Fruit fly (Drosophila melanogaster) whole organism, prepupa: ENCODE data around the gene CG3164.

Experiments used
- Blimp-1 ChIP-seq: fragments of 200-800 bp; sonication (Bioruptor generic); optimal IDR thresholded peaks from 3 replicates; lab custom pipeline; 2017; ENCODE audit warnings: missing biosample characterization, missing genetic modification characterization, mild to moderate bottlenecking, moderate library complexity, missing genetic modification reagents
- CG11762 ChIP-seq: fragments of 200-800 bp; sonication (Bioruptor generic); optimal IDR thresholded peaks from 3 replicates; lab custom pipeline; 2016; ENCODE audit warnings: missing biosample characterization, missing genetic modification characterization; ENCODE audit not compliant: insufficient read depth
- CG15336 ChIP-seq: fragments of 200-800 bp; sonication (Bioruptor generic); IDR thresholded peaks from 2 replicates; pipeline ENCODE4 v1.3.6; 2022; ENCODE audit warnings: missing biosample characterization, missing genetic modification characterization
- CG1621 ChIP-seq: fragments of 200-800 bp; sonication (Bioruptor generic); optimal IDR thresholded peaks from 3 replicates; lab custom pipeline; 2018; ENCODE audit warnings: missing biosample characterization, mild to moderate bottlenecking, missing genetic modification characterization
- CG16779 ChIP-seq: fragments of 200-800 bp; sonication (Bioruptor generic); optimal IDR thresholded peaks from 3 replicates; lab custom pipeline; 2017; ENCODE audit warnings: missing biosample characterization, mild to moderate bottlenecking, missing genetic modification characterization
- CG3032 ChIP-seq: fragments of 200-800 bp; optimal IDR thresholded peaks from 2 replicates; lab custom pipeline; 2019; ENCODE audit warnings: missing biosample characterization, mild to moderate bottlenecking, missing genetic modification characterization, moderate library complexity
- CG31627 ChIP-seq: fragments of 200-800 bp; sonication (Bioruptor generic); optimal IDR thresholded peaks from 3 replicates; lab custom pipeline; 2016; ENCODE audit warnings: missing biosample characterization, missing genetic modification characterization
- CG32006 ChIP-seq: fragments of 200-800 bp; sonication (Bioruptor generic); optimal IDR thresholded peaks from 3 replicates; lab custom pipeline; 2017; ENCODE audit warnings: missing biosample characterization, mild to moderate bottlenecking, missing genetic modification characterization
- CG34406 ChIP-seq: fragments of 200-800 bp; sonication (Bioruptor generic); optimal IDR thresholded peaks from 3 replicates; lab custom pipeline; 2016; ENCODE audit warnings: missing biosample characterization, missing genetic modification characterization
- CG3919 ChIP-seq: fragments of 200-800 bp; sonication (Bioruptor generic); optimal IDR thresholded peaks from 3 replicates; lab custom pipeline; 2016; ENCODE audit warnings: missing biosample characterization, missing genetic modification characterization
- CG6163 ChIP-seq: fragments of 200-800 bp; sonication (Bioruptor generic); IDR thresholded peaks from 3 replicates; pipeline ENCODE4 v1.3.6; 2022; ENCODE audit warnings: missing biosample characterization, missing genetic modification characterization
- CG6792 ChIP-seq: fragments of 200-800 bp; sonication (Bioruptor generic); optimal IDR thresholded peaks from 3 replicates; lab custom pipeline; 2016; ENCODE audit warnings: missing biosample characterization, missing genetic modification characterization
- CG6854 ChIP-seq: fragments of 200-800 bp; sonication (Bioruptor generic); optimal IDR thresholded peaks from 2 replicates; lab custom pipeline; 2017; ENCODE audit warnings: missing biosample characterization, mild to moderate bottlenecking, missing genetic modification characterization
- CG7368 ChIP-seq: fragments of 200-800 bp; sonication (Bioruptor generic); optimal IDR thresholded peaks from 3 replicates; lab custom pipeline; 2016; ENCODE audit warnings: missing biosample characterization, missing genetic modification characterization
- CG8319 ChIP-seq: fragments of 200-800 bp; sonication (Bioruptor generic); optimal IDR thresholded peaks from 3 replicates; lab custom pipeline; 2016; ENCODE audit warnings: missing biosample characterization, missing genetic modification characterization
- CG8632 ChIP-seq: fragments of 200-800 bp; sonication (Bioruptor generic); optimal IDR thresholded peaks from 3 replicates; lab custom pipeline; 2016; ENCODE audit warnings: missing biosample characterization, missing genetic modification characterization
- CG9139 ChIP-seq: fragments of 200-800 bp; sonication (Bioruptor generic); optimal IDR thresholded peaks from 3 replicates; lab custom pipeline; 2017; ENCODE audit warnings: missing biosample characterization, mild to moderate bottlenecking, missing genetic modification characterization
- Eip75B ChIP-seq: fragments of 200-800 bp; sonication (Bioruptor generic); optimal IDR thresholded peaks from 3 replicates; lab custom pipeline; 2016; ENCODE audit warnings: missing biosample characterization, missing genetic modification characterization
- Eip78C ChIP-seq: fragments of 200-800 bp; sonication (Bioruptor generic); peaks from one replicate; lab custom pipeline; 2016; ENCODE audit warnings: missing biosample characterization, missing genetic modification characterization
- Eip93F ChIP-seq: fragments of 200-800 bp; sonication (Bioruptor generic); optimal IDR thresholded peaks from 2 replicates; lab custom pipeline; 2016; ENCODE audit warnings: missing biosample characterization, mild to moderate bottlenecking, missing genetic modification characterization
- Ets21C ChIP-seq: fragments of 200-800 bp; sonication (Bioruptor generic); optimal IDR thresholded peaks from 3 replicates; lab custom pipeline; 2016; ENCODE audit warnings: missing biosample characterization, missing genetic modification characterization
- Ets96B ChIP-seq: fragments of 200-800 bp; optimal IDR thresholded peaks from 2 replicates; lab custom pipeline; 2019; ENCODE audit warnings: missing biosample characterization, mild to moderate bottlenecking, missing genetic modification characterization, moderate library complexity
- Gug ChIP-seq: fragments of 200-800 bp; sonication (Bioruptor generic); IDR thresholded peaks from 2 replicates; pipeline ENCODE4 v1.3.6; 2022; ENCODE audit warnings: missing biosample characterization, missing genetic modification characterization
- Hr38 ChIP-seq: sonication (Bioruptor generic); optimal IDR thresholded peaks from 2 replicates; lab custom pipeline; 2016; ENCODE audit warnings: missing biosample characterization, missing genetic modification characterization
- Hr39 ChIP-seq: fragments of 200-800 bp; sonication (Bioruptor generic); optimal IDR thresholded peaks from 2 replicates; lab custom pipeline; 2016; ENCODE audit warnings: missing biosample characterization, missing genetic modification characterization
- Hr4 ChIP-seq: fragments of 200-800 bp; sonication (Bioruptor generic); optimal IDR thresholded peaks from 3 replicates; lab custom pipeline; 2016; ENCODE audit warnings: missing biosample characterization, missing genetic modification characterization
- Lpt ChIP-seq: fragments of 200-800 bp; sonication (Bioruptor generic); optimal IDR thresholded peaks from 3 replicates; lab custom pipeline; 2016; ENCODE audit warnings: missing biosample characterization, missing genetic modification characterization
- Met ChIP-seq: fragments of 200-800 bp; sonication (Bioruptor generic); optimal IDR thresholded peaks from 3 replicates; lab custom pipeline; 2016; ENCODE audit warnings: missing biosample characterization, missing genetic modification characterization
- OdsH ChIP-seq: fragments of 200-800 bp; sonication (Bioruptor generic); optimal IDR thresholded peaks from 3 replicates; lab custom pipeline; 2016; ENCODE audit warnings: missing biosample characterization, missing genetic modification characterization
- Sox102F ChIP-seq: fragments of 200-800 bp; sonication (Bioruptor generic); optimal IDR thresholded peaks from 2 replicates; lab custom pipeline; 2016; ENCODE audit warnings: missing biosample characterization, mild to moderate bottlenecking, missing genetic modification characterization
- Sox14 ChIP-seq: fragments of 200-800 bp; sonication (Bioruptor generic); optimal IDR thresholded peaks from 3 replicates; lab custom pipeline; 2016; ENCODE audit warnings: missing biosample characterization, missing genetic modification characterization
- Sox15 ChIP-seq: fragments of 200-800 bp; sonication (Bioruptor generic); optimal IDR thresholded peaks from 3 replicates; lab custom pipeline; 2016; ENCODE audit warnings: missing biosample characterization, missing genetic modification characterization
- achi ChIP-seq: fragments of 200-800 bp; sonication (Bioruptor generic); optimal IDR thresholded peaks from 3 replicates; lab custom pipeline; 2016; ENCODE audit warnings: missing biosample characterization, missing genetic modification characterization
- acj6 ChIP-seq: fragments of 200-800 bp; sonication (Bioruptor generic); optimal IDR thresholded peaks from 3 replicates; lab custom pipeline; 2016; ENCODE audit warnings: missing biosample characterization, missing genetic modification characterization
- cyc ChIP-seq: fragments of 200-800 bp; sonication (Bioruptor generic); optimal IDR thresholded peaks from 3 replicates; lab custom pipeline; 2016; ENCODE audit warnings: missing biosample characterization, missing genetic modification characterization
- dac ChIP-seq: fragments of 200-800 bp; sonication (Bioruptor generic); optimal IDR thresholded peaks from 2 replicates; lab custom pipeline; 2017; ENCODE audit warnings: missing biosample characterization, mild to moderate bottlenecking, missing genetic modification characterization
- dsx ChIP-seq: fragments of 200-800 bp; optimal IDR thresholded peaks from 3 replicates; lab custom pipeline; 2019; ENCODE audit warnings: missing biosample characterization, mild to moderate bottlenecking, missing genetic modification characterization, moderate library complexity; ENCODE audit not compliant: poor library complexity, severe bottlenecking
- eg ChIP-seq: fragments of 200-800 bp; sonication (Bioruptor generic); IDR thresholded peaks from 3 replicates; pipeline ENCODE4 v1.3.6; 2022; ENCODE audit warnings: missing biosample characterization, missing genetic modification characterization
- esn ChIP-seq: fragments of 200-800 bp; sonication (Bioruptor generic); optimal IDR thresholded peaks from 2 replicates; lab custom pipeline; 2016; ENCODE audit warnings: missing biosample characterization, mild to moderate bottlenecking, missing genetic modification characterization, moderate library complexity
- fd59A ChIP-seq: fragments of 200-800 bp; sonication (Bioruptor generic); optimal IDR thresholded peaks from 2 replicates; lab custom pipeline; 2017; ENCODE audit warnings: missing biosample characterization, mild to moderate bottlenecking, missing genetic modification characterization, missing genetic modification reagents
- fd85E ChIP-seq: fragments of 200-800 bp; sonication (Bioruptor generic); optimal IDR thresholded peaks from 3 replicates; lab custom pipeline; 2016; ENCODE audit warnings: missing biosample characterization, missing genetic modification characterization
- fkh ChIP-seq: fragments of 200-800 bp; sonication (Bioruptor generic); optimal IDR thresholded peaks from 3 replicates; lab custom pipeline; 2017; ENCODE audit warnings: missing biosample characterization, mild to moderate bottlenecking, missing genetic modification characterization, moderate library complexity
- lz ChIP-seq: fragments of 200-800 bp; sonication (Bioruptor generic); optimal IDR thresholded peaks from 3 replicates; lab custom pipeline; 2016; ENCODE audit warnings: missing biosample characterization, missing genetic modification characterization
- net ChIP-seq: fragments of 200-800 bp; sonication (Bioruptor generic); optimal IDR thresholded peaks from 3 replicates; lab custom pipeline; 2016; ENCODE audit warnings: missing biosample characterization, missing genetic modification characterization
- pdm3 ChIP-seq: fragments of 200-800 bp; sonication (Bioruptor generic); optimal IDR thresholded peaks from 3 replicates; lab custom pipeline; 2016; ENCODE audit warnings: missing biosample characterization, missing genetic modification characterization
- salr ChIP-seq, 2 experiments: fragments of 200-800 bp; sonication (Bioruptor generic); optimal IDR thresholded peaks; 3 replicates each; lab custom pipeline; 2016 to 2018; ENCODE audit warnings: missing biosample characterization in 2 of 2, missing genetic modification characterization in 2 of 2, mild to moderate bottlenecking in 1 of 2
- spab ChIP-seq: fragments of 200-800 bp; sonication (Bioruptor generic); optimal IDR thresholded peaks from 2 replicates; lab custom pipeline; 2017; ENCODE audit warnings: missing biosample characterization, mild to moderate bottlenecking, missing genetic modification characterization, missing genetic modification reagents
- ss ChIP-seq, 2 experiments: fragments of 200-800 bp; sonication (Bioruptor generic); optimal IDR thresholded peaks; 2 replicates in 1 of 2; 3 replicates in 1 of 2; lab custom pipeline; 2017 to 2018; ENCODE audit warnings: mild to moderate bottlenecking in 2 of 2, missing biosample characterization in 2 of 2, missing genetic modification characterization in 2 of 2, moderate library complexity in 1 of 2
- svp ChIP-seq: fragments of 200-800 bp; sonication (Bioruptor generic); peaks from one replicate; lab custom pipeline; 2016; ENCODE audit warnings: missing biosample characterization, missing genetic modification characterization
- topi ChIP-seq: fragments of 200-800 bp; sonication (Bioruptor generic); optimal IDR thresholded peaks from 3 replicates; lab custom pipeline; 2016; ENCODE audit warnings: missing biosample characterization, missing genetic modification characterization
- vri ChIP-seq: fragments of 200-800 bp; sonication (Bioruptor generic); optimal IDR thresholded peaks from 3 replicates; lab custom pipeline; 2016; ENCODE audit warnings: missing biosample characterization, mild to moderate bottlenecking, missing genetic modification characterization

The CG3164 gene

dm6 chr2L:134563-135382 is 4.2 kb upstream of the CG3164 start:
- TF ChIP-seq CG9139 (GFP tag; lab: Kevin White, UChicago) = no peak
- TF ChIP-seq CG3032 (tag; lab: Kevin White, UChicago) = no peak
- TF ChIP-seq lz = no peak
- TF ChIP-seq dsx (GFP tag; lab: Kevin White, UChicago) = no peak
- TF ChIP-seq Met (GFP tag; lab: Kevin White, UChicago) = no peak
- no peak for TF ChIP-seq CG8632 (GFP tag; lab: Kevin White, UChicago)
- TF ChIP-seq svp (GFP tag; lab: Kevin White, UChicago) = peak; percentile 90
- peak; percentile 20 for TF ChIP-seq Ets96B (tag; lab: Kevin White, UChicago)
- no peak for TF ChIP-seq topi (GFP tag; lab: Kevin White, UChicago)
- TF ChIP-seq pdm3 (GFP tag; lab: Kevin White, UChicago) = peak; percentile 11
- TF ChIP-seq Hr38 = no peak
- TF ChIP-seq OdsH (GFP tag; lab: Kevin White, UChicago) = no peak
- no peak for TF ChIP-seq Ets21C (GFP tag; lab: Kevin White, UChicago)
- TF ChIP-seq CG16779 (tag; lab: Kevin White, UChicago) = no peak
- no peak for TF ChIP-seq CG31627 (GFP tag; lab: Kevin White, UChicago)
- TF ChIP-seq Sox14 = no peak
- no peak for TF ChIP-seq CG1621 (tag; lab: Kevin White, UChicago)
- peak; percentile 30 for TF ChIP-seq CG32006 (GFP tag; lab: Kevin White, UChicago)
- no peak for TF ChIP-seq CG6854 (GFP tag; lab: Kevin White, UChicago)
- TF ChIP-seq Eip93F (GFP tag; lab: Kevin White, UChicago) = no peak
- TF ChIP-seq cyc (GFP tag; lab: Kevin White, UChicago) = no peak
- TF ChIP-seq Gug = no peak
- no peak for TF ChIP-seq fd85E (GFP tag; lab: Kevin White, UChicago)
- no peak for TF ChIP-seq CG8319 (GFP tag; lab: Kevin White, UChicago)
- no peak for TF ChIP-seq eg (GFP tag; lab: Robert Waterston, UW)
- no peak for TF ChIP-seq fd59A (GFP tag; lab: Kevin White, UChicago)
- TF ChIP-seq CG34406 (GFP tag; lab: Kevin White, UChicago) = no peak
- no peak for TF ChIP-seq salr (GFP tag; optimal IDR thresholded peaks at IDR 0.05; lab: Kevin White, UChicago)
- no peak for TF ChIP-seq Lpt (GFP tag; lab: Kevin White, UChicago)
- TF ChIP-seq vri (GFP tag; lab: Kevin White, UChicago) = peak; percentile 15
- 0 out of 3 replicates have a peak, but pooled peaks have one; percentile 29 for TF ChIP-seq CG6163
- TF ChIP-seq Hr4 (GFP tag; lab: Kevin White, UChicago) = no peak
- TF ChIP-seq dac (GFP tag; lab: Kevin White, UChicago) = no peak
- no peak for TF ChIP-seq acj6 (GFP tag; lab: Kevin White, UChicago)
- TF ChIP-seq CG7368 = no peak
- TF ChIP-seq ss (GFP tag; optimal IDR thresholded peaks at IDR 0.05; lab: Kevin White, UChicago) = peak in 1 of 2 experiments; percentile 0
- no peak for TF ChIP-seq Hr39 (GFP tag; lab: Kevin White, UChicago)
- no peak for TF ChIP-seq CG11762 (GFP tag; lab: Kevin White, UChicago)
- no peak for TF ChIP-seq spab (GFP tag; lab: Kevin White, UChicago)
- peak; percentile 13 for TF ChIP-seq net (GFP tag; lab: Kevin White, UChicago)
- TF ChIP-seq Sox102F (GFP tag; lab: Kevin White, UChicago) = no peak
- no peak for TF ChIP-seq Sox15 (GFP tag; lab: Kevin White, UChicago)
- no peak for TF ChIP-seq achi (GFP tag; lab: Kevin White, UChicago)
- no peak for TF ChIP-seq Blimp-1 (GFP tag; lab: Kevin White, UChicago)
- peak; percentile 16 for TF ChIP-seq CG6792 (GFP tag; lab: Kevin White, UChicago)
- TF ChIP-seq CG15336 (GFP tag; lab: Robert Waterston, UW) = no peak
- peak; percentile 86 for TF ChIP-seq Eip78C (GFP tag; lab: Kevin White, UChicago)
- peak; percentile 2 for TF ChIP-seq Eip75B
- no peak for TF ChIP-seq CG3919 (GFP tag; lab: Kevin White, UChicago)
- TF ChIP-seq fkh (GFP tag; lab: Kevin White, UChicago) = no peak
- no peak for TF ChIP-seq esn
